Fruit fly (Drosophila melanogaster) whole organism, embryonic: Measurements from ENCODE around the gene Sulf1.

Source experiments
- BEAF-32 ChIP-seq: fragments of 200-800 bp; sonication (Bioruptor generic); optimal IDR thresholded peaks from 3 replicates; lab custom pipeline; 2017; ENCODE audit warnings: missing biosample characterization, missing genetic modification characterization, mild to moderate bottlenecking, moderate library complexity, missing genetic modification reagents
- CG1233 ChIP-seq: fragments of 200-800 bp; sonication (Bioruptor generic); optimal IDR thresholded peaks from 4 replicates; lab custom pipeline; 2018; ENCODE audit warnings: missing biosample characterization, mild to moderate bottlenecking, missing genetic modification characterization
- CG12659 ChIP-seq: fragments of 200-800 bp; sonication (Bioruptor generic); optimal IDR thresholded peaks from 3 replicates; lab custom pipeline; 2017; ENCODE audit warnings: mild to moderate bottlenecking, missing biosample characterization, missing genetic modification reagents, missing genetic modification characterization
- CG14860 ChIP-seq: fragments of 200-800 bp; sonication (Bioruptor generic); IDR thresholded peaks from 3 replicates; pipeline ENCODE4 v1.3.6; 2022; ENCODE audit warnings: missing biosample characterization, missing genetic modification characterization; ENCODE audit not compliant: partially characterized antibody
- CG17186 ChIP-seq: fragments of 200-800 bp; sonication (Bioruptor generic); optimal IDR thresholded peaks from 3 replicates; lab custom pipeline; 2017; ENCODE audit warnings: missing biosample characterization, missing genetic modification reagents, missing genetic modification characterization
- CG30020 ChIP-seq: fragments of 200-800 bp; optimal IDR thresholded peaks from 2 replicates; lab custom pipeline; 2019; ENCODE audit warnings: missing biosample characterization, mild to moderate bottlenecking, missing genetic modification characterization, moderate library complexity
- CG31365 ChIP-seq: fragments of 200-800 bp; sonication (Bioruptor generic); optimal IDR thresholded peaks from 2 replicates; lab custom pipeline; 2018; ENCODE audit warnings: missing biosample characterization, mild to moderate bottlenecking, missing genetic modification characterization
- CG31441 ChIP-seq: fragments of 200-800 bp; sonication (Bioruptor generic); IDR thresholded peaks from 2 replicates; pipeline ENCODE4 v1.3.6; 2022; ENCODE audit warnings: missing biosample characterization, missing genetic modification characterization
- CG3281 ChIP-seq: fragments of 200-800 bp; sonication (Bioruptor generic); optimal IDR thresholded peaks from 3 replicates; lab custom pipeline; 2017; ENCODE audit warnings: missing biosample characterization, mild to moderate bottlenecking, missing genetic modification characterization
- CG33213 ChIP-seq: fragments of 200-800 bp; sonication (Bioruptor generic); optimal IDR thresholded peaks from 3 replicates; lab custom pipeline; 2016; ENCODE audit warnings: missing biosample characterization, missing genetic modification characterization
- CG34224 ChIP-seq: fragments of 200-800 bp; sonication (Bioruptor generic); IDR thresholded peaks from 3 replicates; pipeline ENCODE4 v1.3.6; 2022; ENCODE audit warnings: missing biosample characterization, missing genetic modification characterization; ENCODE audit not compliant: partially characterized antibody
- CG34376 ChIP-seq: fragments of 200-800 bp; sonication (Bioruptor generic); optimal IDR thresholded peaks from 2 replicates; lab custom pipeline; 2018; ENCODE audit warnings: missing biosample characterization, mild to moderate bottlenecking, missing genetic modification characterization
- CG43689 ChIP-seq: fragments of 200-800 bp; sonication (Bioruptor generic); IDR thresholded peaks from 2 replicates; pipeline ENCODE4 v1.3.6; 2022; ENCODE audit warnings: missing biosample characterization, missing genetic modification characterization
- CG4730 ChIP-seq: fragments of 200-800 bp; sonication (Bioruptor generic); IDR thresholded peaks from 2 replicates; pipeline ENCODE4 v1.3.6; 2022; ENCODE audit warnings: missing biosample characterization, missing genetic modification characterization
- CG6254 ChIP-seq: fragments of 200-800 bp; sonication (Bioruptor generic); optimal IDR thresholded peaks from 3 replicates; lab custom pipeline; 2017; ENCODE audit warnings: mild to moderate bottlenecking, missing biosample characterization, missing genetic modification reagents, missing genetic modification characterization
- CG7745 ChIP-seq: fragments of 200-800 bp; sonication (Bioruptor generic); optimal IDR thresholded peaks from 2 replicates; lab custom pipeline; 2018; ENCODE audit warnings: missing biosample characterization, mild to moderate bottlenecking, missing genetic modification characterization, moderate library complexity
- CG8089 ChIP-seq: fragments of 200-800 bp; sonication (Bioruptor generic); optimal IDR thresholded peaks from 3 replicates; lab custom pipeline; 2016; ENCODE audit warnings: missing biosample characterization, missing genetic modification characterization
- CG8281 ChIP-seq: fragments of 200-800 bp; sonication (Bioruptor generic); optimal IDR thresholded peaks from 2 replicates; lab custom pipeline; 2018; ENCODE audit warnings: missing biosample characterization, mild to moderate bottlenecking, missing genetic modification characterization, moderate library complexity
- CHES-1-like ChIP-seq: fragments of 200-800 bp; sonication (Bioruptor generic); optimal IDR thresholded peaks from 2 replicates; lab custom pipeline; 2016; ENCODE audit warnings: missing biosample characterization, missing genetic modification characterization
- CrebB ChIP-seq: fragments of 200-800 bp; sonication (Bioruptor generic); optimal IDR thresholded peaks from 3 replicates; lab custom pipeline; 2018; ENCODE audit warnings: missing biosample characterization, mild to moderate bottlenecking, missing genetic modification characterization
- Dip2 ChIP-seq: fragments of 200-800 bp; sonication (Bioruptor generic); IDR thresholded peaks from 2 replicates; pipeline ENCODE4 v1.3.6; 2022; ENCODE audit warnings: missing biosample characterization, missing genetic modification characterization
- Hr78 ChIP-seq, 2 experiments: fragments of 200-800 bp in 1 of 2; fragments of >200 bp in 1 of 2; sonication (Bioruptor generic) in 1 of 2; optimal IDR thresholded peaks; 2 replicates each; lab custom pipeline; 2017 to 2019; ENCODE audit warnings: missing biosample characterization in 2 of 2, missing genetic modification characterization in 2 of 2, mild to moderate bottlenecking in 1 of 2, moderate library complexity in 1 of 2
- Meics ChIP-seq: fragments of 200-800 bp; sonication (Bioruptor generic); optimal IDR thresholded peaks from 2 replicates; lab custom pipeline; 2017; ENCODE audit warnings: missing biosample characterization, mild to moderate bottlenecking, missing genetic modification characterization
- Ssrp ChIP-seq: fragments of 200-800 bp; sonication (Bioruptor generic); optimal IDR thresholded peaks from 2 replicates; lab custom pipeline; 2018; ENCODE audit warnings: missing biosample characterization, mild to moderate bottlenecking, missing genetic modification characterization, moderate library complexity
- amos ChIP-seq: fragments of 200-800 bp; sonication (Bioruptor generic); IDR thresholded peaks from 2 replicates; pipeline ENCODE4 v1.3.6; 2022; ENCODE audit warnings: missing biosample characterization, missing genetic modification characterization; ENCODE audit not compliant: partially characterized antibody
- bab2 ChIP-seq: fragments of 200-800 bp; sonication (Bioruptor generic); optimal IDR thresholded peaks from 2 replicates; lab custom pipeline; 2016; ENCODE audit warnings: missing biosample characterization, missing genetic modification characterization
- br ChIP-seq: fragments of >200 bp; optimal IDR thresholded peaks from 2 replicates; lab custom pipeline; 2017
- btn ChIP-seq: fragments of 200-800 bp; sonication (Bioruptor generic); optimal IDR thresholded peaks from 2 replicates; lab custom pipeline; 2016; ENCODE audit warnings: missing biosample characterization, missing genetic modification characterization
- cwo ChIP-seq: fragments of 200-800 bp; sonication (Bioruptor generic); optimal IDR thresholded peaks from 3 replicates; lab custom pipeline; 2017; ENCODE audit warnings: missing biosample characterization, missing genetic modification characterization, mild to moderate bottlenecking, moderate library complexity, missing genetic modification reagents
- dmrt99B ChIP-seq: fragments of 200-800 bp; sonication (Bioruptor generic); optimal IDR thresholded peaks from 2 replicates; lab custom pipeline; 2018; ENCODE audit warnings: missing biosample characterization, mild to moderate bottlenecking, missing genetic modification characterization, moderate library complexity
- en ChIP-seq: fragments of 200-800 bp; sonication (Bioruptor generic); optimal IDR thresholded peaks from 2 replicates; lab custom pipeline; 2016; ENCODE audit warnings: missing biosample characterization, missing genetic modification characterization
- esg ChIP-seq: fragments of 200-800 bp; sonication (Bioruptor generic); conservative IDR thresholded peaks from 2 replicates; pipeline ENCODE4 v1.3.6; 2022; ENCODE audit warnings: missing biosample characterization, missing genetic modification characterization
- hth ChIP-seq: fragments of >200 bp; optimal IDR thresholded peaks from 2 replicates; lab custom pipeline; 2017; ENCODE audit warnings: inconsistent platforms
- klu ChIP-seq: fragments of 200-800 bp; sonication (Bioruptor generic); IDR thresholded peaks from 2 replicates; pipeline ENCODE4 v1.3.6; 2022; ENCODE audit warnings: missing biosample characterization, missing genetic modification characterization
- lab ChIP-seq: fragments of 200-800 bp; sonication (Bioruptor generic); optimal IDR thresholded peaks from 3 replicates; lab custom pipeline; 2017; ENCODE audit warnings: missing biosample characterization, missing genetic modification characterization, mild to moderate bottlenecking, moderate library complexity, missing genetic modification reagents
- lola ChIP-seq, 3 experiments: fragments of >200 bp in 2 of 3; fragments of 200-800 bp in 1 of 3; sonication (Bioruptor generic) in 1 of 3; optimal IDR thresholded peaks; 2 replicates each; lab custom pipeline; 2017 to 2019; ENCODE audit warnings: missing biosample characterization in 3 of 3, missing genetic modification characterization in 3 of 3, mild to moderate bottlenecking in 1 of 3, moderate library complexity in 1 of 3
- mam ChIP-seq: fragments of 200-800 bp; sonication (Bioruptor generic); optimal IDR thresholded peaks from 3 replicates; lab custom pipeline; 2016; ENCODE audit warnings: missing biosample characterization, missing genetic modification characterization
- mirr ChIP-seq: fragments of 200-800 bp; sonication (Bioruptor generic); optimal IDR thresholded peaks from 3 replicates; lab custom pipeline; 2018; ENCODE audit warnings: missing biosample characterization, mild to moderate bottlenecking, missing genetic modification characterization
- peb ChIP-seq: fragments of 200-800 bp; sonication (Bioruptor generic); IDR thresholded peaks from 2 replicates; pipeline ENCODE4 v1.3.6; 2022; ENCODE audit warnings: missing biosample characterization, missing genetic modification characterization
- psq ChIP-seq: fragments of 200-800 bp; sonication (Bioruptor generic); optimal IDR thresholded peaks from 2 replicates; lab custom pipeline; 2017; ENCODE audit warnings: missing biosample characterization, missing genetic modification characterization
- pum ChIP-seq: fragments of 200-800 bp; sonication (Bioruptor generic); optimal IDR thresholded peaks from 2 replicates; lab custom pipeline; 2016; ENCODE audit warnings: missing biosample characterization, missing genetic modification characterization
- salm ChIP-seq: fragments of 200-800 bp; sonication (Bioruptor generic); optimal IDR thresholded peaks from 2 replicates; lab custom pipeline; 2018; ENCODE audit warnings: missing biosample characterization, mild to moderate bottlenecking, missing genetic modification characterization
- sd ChIP-seq: fragments of 200-800 bp; sonication (Bioruptor generic); optimal IDR thresholded peaks from 3 replicates; lab custom pipeline; 2018; ENCODE audit warnings: missing biosample characterization, mild to moderate bottlenecking, missing genetic modification characterization, moderate library complexity
- sna ChIP-seq: fragments of 200-800 bp; sonication (Bioruptor generic); IDR thresholded peaks from 2 replicates; pipeline ENCODE4 v1.3.6; 2022; ENCODE audit warnings: missing biosample characterization, missing genetic modification characterization; ENCODE audit not compliant: partially characterized antibody
- so ChIP-seq: fragments of 200-800 bp; sonication (Bioruptor generic); IDR thresholded peaks from 3 replicates; pipeline ENCODE4 v1.3.6; 2022; ENCODE audit warnings: missing biosample characterization, missing genetic modification characterization
- sug ChIP-seq: fragments of 200-800 bp; optimal IDR thresholded peaks from 2 replicates; lab custom pipeline; 2019; ENCODE audit warnings: missing biosample characterization, mild to moderate bottlenecking, missing genetic modification characterization, moderate library complexity
- vfl ChIP-seq: fragments of 200-800 bp; sonication (Bioruptor generic); optimal IDR thresholded peaks from 2 replicates; lab custom pipeline; 2016; ENCODE audit warnings: missing biosample characterization, missing genetic modification characterization
- zen ChIP-seq: fragments of 200-800 bp; sonication (Bioruptor generic); optimal IDR thresholded peaks from 3 replicates; lab custom pipeline; 2018; ENCODE audit warnings: missing biosample characterization, mild to moderate bottlenecking, missing genetic modification characterization, moderate library complexity

The Sulf1 gene

dm6 chr3R:16347626-16348264, 8.4 kb upstream of the Sulf1 start (continued):
- TF ChIP-seq br (lab: Kevin White, UChicago) (no peak), sd (tag; lab: Kevin White, UChicago) (peak; percentile 91), CG31365 (tag; lab: Kevin White, UChicago) (no peak), CG8281 (no peak), hth (lab: Kevin White, UChicago) (no peak), Meics (no peak), CG34376 (GFP tag; lab: Kevin White, UChicago) (peak; percentile 65), mirr (GFP tag; lab: Kevin White, UChicago) (peak; percentile 66), Ssrp (tag; lab: Kevin White, UChicago) (no peak), sug (tag; lab: Kevin White, UChicago) (peak; percentile 85), CG1233 (GFP tag; lab: Kevin White, UChicago) (no peak), Hr78 (GFP tag; optimal IDR thresholded peaks at IDR 0.05; lab: Kevin White, UChicago) (peak in 1 of 2 experiments; percentile 77), lola (GFP tag; optimal IDR thresholded peaks at IDR 0.05; lab: Kevin White, UChicago) (no peak), en (GFP tag; lab: Kevin White, UChicago) (no peak), CG3281 (GFP tag; lab: Kevin White, UChicago) (peak; percentile 18), CG31441 (no peak), vfl (no peak), CG4730 (GFP tag; lab: Robert Waterston, UW) (no peak), zen (no peak), CrebB (tag; lab: Kevin White, UChicago) (no peak), lab (GFP tag; lab: Kevin White, UChicago) (peak; percentile 3), peb (GFP tag; lab: Robert Waterston, UW) (no peak), CG34224 (GFP tag; lab: Robert Waterston, UW) (no peak), cwo (peak; percentile 73)

- TF ChIP-seq CG33213 (GFP tag; lab: Kevin White, UChicago) (peak; percentile 70), CG14860 (GFP tag; lab: Robert Waterston, UW) (peak; percentile 97), bab2 (GFP tag; lab: Kevin White, UChicago) (peak; percentile 80), CG7745 (tag; lab: Kevin White, UChicago) (no peak), CG43689 (GFP tag; lab: Robert Waterston, UW) (no peak), CG31365 (tag; lab: Kevin White, UChicago) (no peak), CG17186 (GFP tag; lab: Kevin White, UChicago) (peak; percentile 85), btn (GFP tag; lab: Kevin White, UChicago) (peak; percentile 35), CG30020 (peak; percentile 82), dmrt99B (peak; percentile 69), so (GFP tag; lab: Robert Waterston, UW) (peak; percentile 61; the same call in 2 of the 3 replicates), hth (lab: Kevin White, UChicago) (no peak), lola (GFP tag; optimal IDR thresholded peaks at IDR 0.05; lab: Kevin White, UChicago) (peak in 1 of 3 experiments; percentile 80), mam (peak; percentile 84), CG12659 (GFP tag; lab: Kevin White, UChicago) (peak; percentile 95), CG6254 (GFP tag; lab: Kevin White, UChicago) (peak; percentile 41), amos (GFP tag; lab: Robert Waterston, UW) (peak; percentile 88), sna (GFP tag; lab: Robert Waterston, UW) (peak; percentile 97), psq (GFP tag; lab: Kevin White, UChicago) (peak; percentile 49), CHES-1-like (GFP tag; lab: Kevin White, UChicago) (peak; percentile 87), salm (peak; percentile 36), pum (GFP tag; lab: Kevin White, UChicago) (peak; percentile 72), Dip2 (GFP tag; lab: Robert Waterston, UW) (no peak), CG8089 (peak; percentile 54), klu (GFP tag; lab: Robert Waterston, UW) (peak; percentile 60), esg (GFP tag; lab: Robert Waterston, UW) (peak; percentile 47; the same call in 1 of the 2 replicates), BEAF-32 (GFP tag; lab: Kevin White, UChicago) (peak; percentile 99)
Observed at dm6 chr3R:16341817-16342374, 2.5 kb upstream of the Sulf1 start, which contains the start of the genes SF2 and pad. TSS of gene SF2 (minus strand) at chr3R:16341988. TSS of gene pad (plus strand) at chr3R:16342318.
